Worm (Caenorhabditis elegans) whole organism, midembryonic: ENCODE data around the gene srj-45.

ENCODE experiments used
- flt-1 ChIP-seq: fragments of 200-800 bp; sonication (Bioruptor generic); IDR thresholded peaks from 2 replicates; pipeline ENCODE4 v1.3.6; 2022; ENCODE audit warnings: missing genetic modification characterization, missing compliant biosample characterization
- tab-1 ChIP-seq: fragments of 200-800 bp; sonication (Bioruptor generic); IDR thresholded peaks from 2 replicates; pipeline ENCODE4 v1.3.6; 2022; ENCODE audit warnings: missing genetic modification characterization, missing compliant biosample characterization
- ztf-23 ChIP-seq: fragments of 200-800 bp; sonication (Bioruptor generic); IDR thresholded peaks from 2 replicates; pipeline ENCODE4 v1.3.6; 2022; ENCODE audit warnings: missing genetic modification reagents, missing genetic modification characterization, missing compliant biosample characterization

DNA sequence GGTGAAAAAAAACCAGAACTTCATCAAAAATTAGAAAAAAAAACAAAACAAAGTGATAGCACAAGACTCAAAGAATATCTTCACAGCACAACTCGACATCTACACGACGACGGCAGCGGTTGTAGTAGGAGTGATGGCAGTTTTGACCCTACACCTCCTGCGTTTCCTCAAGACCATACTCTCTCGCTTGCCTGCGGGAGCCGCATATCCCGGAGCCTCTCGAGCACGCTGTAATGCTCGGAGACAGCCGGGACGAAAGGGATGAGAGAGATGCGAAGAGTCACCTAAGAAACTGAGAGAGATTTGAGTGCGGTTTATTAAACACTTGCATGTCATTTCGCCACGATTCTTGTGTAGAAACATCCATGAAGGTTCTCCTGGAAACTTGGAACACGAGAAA is 27.0 kb downstream of the srj-45 start:
- TF ChIP-seq flt-1 (GFP tag; lab: Robert Waterston, UW) = no peak
- TF ChIP-seq ztf-23 (GFP tag; lab: Robert Waterston, UW) = no peak
- TF ChIP-seq tab-1 (GFP tag; lab: Robert Waterston, UW) = no peak
